Fruit fly (Drosophila melanogaster) whole organism, embryonic: ENCODE data around the gene Tango9.
A peak's percentile ranks its signal among the peaks of the same experiment; 100 is the strongest.

ENCODE experiments used
- Abd-B ChIP-seq: fragments of 200-800 bp; sonication (Bioruptor generic); optimal IDR thresholded peaks from 2 replicates; lab custom pipeline; 2018; ENCODE audit warnings: missing biosample characterization, mild to moderate bottlenecking, missing genetic modification characterization, moderate library complexity
- B-H2 ChIP-seq: fragments of 200-800 bp; sonication (Bioruptor generic); optimal IDR thresholded peaks from 2 replicates; lab custom pipeline; 2018; ENCODE audit warnings: missing biosample characterization, mild to moderate bottlenecking, missing genetic modification characterization
- CG10543 ChIP-seq: fragments of 200-800 bp; sonication (Bioruptor generic); optimal IDR thresholded peaks from 3 replicates; lab custom pipeline; 2017; ENCODE audit warnings: missing biosample characterization, mild to moderate bottlenecking, missing genetic modification characterization, moderate library complexity
- CG12299 ChIP-seq: fragments of 200-800 bp; sonication (Bioruptor generic); optimal IDR thresholded peaks from 2 replicates; lab custom pipeline; 2018; ENCODE audit warnings: missing biosample characterization, mild to moderate bottlenecking, missing genetic modification characterization
- CG1233 ChIP-seq: fragments of 200-800 bp; sonication (Bioruptor generic); optimal IDR thresholded peaks from 4 replicates; lab custom pipeline; 2018; ENCODE audit warnings: missing biosample characterization, mild to moderate bottlenecking, missing genetic modification characterization
- CG12391 ChIP-seq: fragments of 200-800 bp; sonication (Bioruptor generic); optimal IDR thresholded peaks from 3 replicates; lab custom pipeline; 2018; ENCODE audit warnings: missing biosample characterization, mild to moderate bottlenecking, missing genetic modification characterization, moderate library complexity
- CG15011 ChIP-seq: fragments of 200-800 bp; sonication (Bioruptor generic); optimal IDR thresholded peaks from 3 replicates; lab custom pipeline; 2018; ENCODE audit warnings: missing biosample characterization, mild to moderate bottlenecking, missing genetic modification characterization
- CG16863 ChIP-seq: fragments of 200-800 bp; sonication (Bioruptor generic); optimal IDR thresholded peaks from 3 replicates; lab custom pipeline; 2016; ENCODE audit warnings: missing biosample characterization, missing genetic modification characterization
- CG18764 ChIP-seq: fragments of 200-800 bp; sonication (Bioruptor generic); optimal IDR thresholded peaks from 3 replicates; lab custom pipeline; 2016; ENCODE audit warnings: missing biosample characterization, missing genetic modification characterization
- CG30020 ChIP-seq: fragments of 200-800 bp; optimal IDR thresholded peaks from 2 replicates; lab custom pipeline; 2019; ENCODE audit warnings: missing biosample characterization, mild to moderate bottlenecking, missing genetic modification characterization, moderate library complexity
- CG31388 ChIP-seq: fragments of 200-800 bp; sonication (Bioruptor generic); optimal IDR thresholded peaks from 2 replicates; lab custom pipeline; 2016; ENCODE audit warnings: missing biosample characterization, missing genetic modification characterization
- CG32767 ChIP-seq: fragments of 200-800 bp; sonication (Bioruptor generic); IDR thresholded peaks from 2 replicates; pipeline ENCODE4 v1.3.6; 2022; ENCODE audit warnings: missing biosample characterization, missing genetic modification characterization
- CG3847 ChIP-seq: fragments of 200-800 bp; sonication (Bioruptor generic); IDR thresholded peaks from 2 replicates; pipeline ENCODE4 v1.3.6; 2022; ENCODE audit warnings: missing biosample characterization, missing genetic modification characterization
- CG4404 ChIP-seq: fragments of 200-800 bp; sonication (Bioruptor generic); IDR thresholded peaks from 2 replicates; pipeline ENCODE4 v1.3.6; 2022; ENCODE audit warnings: missing biosample characterization, missing genetic modification characterization
- CG5180 ChIP-seq: fragments of 200-800 bp; sonication (Bioruptor generic); optimal IDR thresholded peaks from 3 replicates; lab custom pipeline; 2017; ENCODE audit warnings: missing biosample characterization, missing genetic modification characterization, mild to moderate bottlenecking, moderate library complexity, missing genetic modification reagents
- CG7271 ChIP-seq: fragments of 200-800 bp; sonication (Bioruptor generic); optimal IDR thresholded peaks from 2 replicates; lab custom pipeline; 2018; ENCODE audit warnings: missing biosample characterization, mild to moderate bottlenecking, missing genetic modification characterization, moderate library complexity
- CG7372 ChIP-seq: fragments of 200-800 bp; sonication (Bioruptor generic); IDR thresholded peaks from 2 replicates; pipeline ENCODE4 v1.3.6; 2022; ENCODE audit warnings: missing biosample characterization, missing genetic modification characterization
- CG8765 ChIP-seq: fragments of 200-800 bp; sonication (Bioruptor generic); IDR thresholded peaks from 2 replicates; pipeline ENCODE4 v1.3.6; 2022; ENCODE audit warnings: missing biosample characterization, missing genetic modification characterization
- CG9797 ChIP-seq: fragments of 200-800 bp; sonication (Bioruptor generic); optimal IDR thresholded peaks from 3 replicates; lab custom pipeline; 2018; ENCODE audit warnings: missing biosample characterization, mild to moderate bottlenecking, missing genetic modification characterization
- CG9817 ChIP-seq: fragments of 200-800 bp; sonication (Bioruptor generic); optimal IDR thresholded peaks from 2 replicates; lab custom pipeline; 2018; ENCODE audit warnings: missing biosample characterization, mild to moderate bottlenecking, missing genetic modification characterization, moderate library complexity
- CG9876 ChIP-seq: fragments of 200-800 bp; sonication (Bioruptor generic); optimal IDR thresholded peaks from 2 replicates; lab custom pipeline; 2016; ENCODE audit warnings: missing biosample characterization, missing genetic modification characterization
- D19A ChIP-seq: fragments of 200-800 bp; optimal IDR thresholded peaks from 3 replicates; lab custom pipeline; 2019; ENCODE audit warnings: missing biosample characterization, mild to moderate bottlenecking, missing genetic modification characterization, moderate library complexity
- Dek ChIP-seq: fragments of 200-800 bp; sonication (Bioruptor generic); optimal IDR thresholded peaks from 3 replicates; lab custom pipeline; 2019; ENCODE audit warnings: missing biosample characterization, mild to moderate bottlenecking, missing genetic modification characterization, moderate library complexity
- Fer2 ChIP-seq: fragments of 200-800 bp; sonication (Bioruptor generic); optimal IDR thresholded peaks from 2 replicates; lab custom pipeline; 2018; ENCODE audit warnings: missing biosample characterization, mild to moderate bottlenecking, missing genetic modification characterization, moderate library complexity
- Gug ChIP-seq: fragments of 200-800 bp; sonication (Bioruptor generic); IDR thresholded peaks from 4 replicates; pipeline ENCODE4 v1.3.6; 2022; ENCODE audit warnings: missing biosample characterization, missing genetic modification characterization
- Hr51 ChIP-seq, 2 experiments: fragments of 200-800 bp; sonication (Bioruptor generic); optimal IDR thresholded peaks; 2 replicates in 1 of 2; 3 replicates in 1 of 2; lab custom pipeline; 2016 to 2018; ENCODE audit warnings: missing biosample characterization in 2 of 2, missing genetic modification characterization in 2 of 2, mild to moderate bottlenecking in 1 of 2, moderate library complexity in 1 of 2
- Lhr ChIP-seq: fragments of 200-800 bp; sonication (Bioruptor generic); optimal IDR thresholded peaks from 3 replicates; lab custom pipeline; 2017; ENCODE audit warnings: mild to moderate bottlenecking, missing biosample characterization, missing genetic modification reagents, missing genetic modification characterization
- Mad ChIP-seq: fragments of 200-800 bp; sonication (Bioruptor generic); optimal IDR thresholded peaks from 2 replicates; lab custom pipeline; 2016; ENCODE audit warnings: missing biosample characterization, missing genetic modification characterization
- Rfx ChIP-seq: fragments of 200-800 bp; sonication (Bioruptor generic); IDR thresholded peaks from 2 replicates; pipeline ENCODE4 v1.3.6; 2022; ENCODE audit warnings: missing biosample characterization, missing genetic modification characterization
- Tbp ChIP-seq: fragments of >200 bp; optimal IDR thresholded peaks from 2 replicates; lab custom pipeline; 2018; ENCODE audit warnings: missing biosample characterization, missing genetic modification characterization
- bcd ChIP-seq: fragments of 200-800 bp; sonication (Bioruptor generic); optimal IDR thresholded peaks from 2 replicates; lab custom pipeline; 2017; ENCODE audit warnings: missing biosample characterization, mild to moderate bottlenecking, missing genetic modification characterization
- cato ChIP-seq: fragments of 200-800 bp; sonication (Bioruptor generic); optimal IDR thresholded peaks from 2 replicates; lab custom pipeline; 2016; ENCODE audit warnings: missing biosample characterization, missing genetic modification characterization, borderline replicate concordance
- chn ChIP-seq: fragments of 200-800 bp; sonication (Bioruptor generic); optimal IDR thresholded peaks from 2 replicates; lab custom pipeline; 2016; ENCODE audit warnings: missing biosample characterization, missing genetic modification characterization
- cwo ChIP-seq: fragments of 200-800 bp; sonication (Bioruptor generic); optimal IDR thresholded peaks from 3 replicates; lab custom pipeline; 2017; ENCODE audit warnings: missing biosample characterization, missing genetic modification characterization, mild to moderate bottlenecking, moderate library complexity, missing genetic modification reagents
- danr ChIP-seq: fragments of 200-800 bp; sonication (Bioruptor generic); IDR thresholded peaks from 2 replicates; pipeline ENCODE4 v1.3.6; 2022; ENCODE audit warnings: missing biosample characterization, missing genetic modification characterization
- esg ChIP-seq: fragments of 200-800 bp; sonication (Bioruptor generic); conservative IDR thresholded peaks from 2 replicates; pipeline ENCODE4 v1.3.6; 2022; ENCODE audit warnings: missing biosample characterization, missing genetic modification characterization
- gcm2 ChIP-seq: fragments of 200-800 bp; sonication (Bioruptor generic); optimal IDR thresholded peaks from 2 replicates; lab custom pipeline; 2016; ENCODE audit warnings: missing biosample characterization, missing genetic modification characterization
- mam ChIP-seq: fragments of 200-800 bp; sonication (Bioruptor generic); optimal IDR thresholded peaks from 3 replicates; lab custom pipeline; 2016; ENCODE audit warnings: missing biosample characterization, missing genetic modification characterization
- onecut ChIP-seq: fragments of 200-800 bp; sonication (Bioruptor generic); IDR thresholded peaks from 2 replicates; pipeline ENCODE4 v1.3.6; 2022; ENCODE audit warnings: missing biosample characterization, missing genetic modification characterization
- pfk ChIP-seq: fragments of 200-800 bp; sonication (Bioruptor generic); optimal IDR thresholded peaks from 2 replicates; lab custom pipeline; 2018; ENCODE audit warnings: missing biosample characterization, mild to moderate bottlenecking, missing genetic modification characterization, moderate library complexity
- psq ChIP-seq: fragments of 200-800 bp; sonication (Bioruptor generic); optimal IDR thresholded peaks from 2 replicates; lab custom pipeline; 2017; ENCODE audit warnings: missing biosample characterization, missing genetic modification characterization
- pum ChIP-seq: fragments of 200-800 bp; sonication (Bioruptor generic); optimal IDR thresholded peaks from 2 replicates; lab custom pipeline; 2016; ENCODE audit warnings: missing biosample characterization, missing genetic modification characterization
- ro ChIP-seq: fragments of 200-800 bp; sonication (Bioruptor generic); IDR thresholded peaks from 2 replicates; pipeline ENCODE4 v1.3.6; 2022; ENCODE audit warnings: missing biosample characterization, missing genetic modification characterization
- sd ChIP-seq: fragments of 200-800 bp; sonication (Bioruptor generic); optimal IDR thresholded peaks from 3 replicates; lab custom pipeline; 2018; ENCODE audit warnings: missing biosample characterization, mild to moderate bottlenecking, missing genetic modification characterization, moderate library complexity
- seq ChIP-seq: fragments of 200-800 bp; sonication (Bioruptor generic); IDR thresholded peaks from 2 replicates; pipeline ENCODE4 v1.3.6; 2022; ENCODE audit warnings: missing biosample characterization, missing genetic modification characterization
- sna ChIP-seq: fragments of 200-800 bp; sonication (Bioruptor generic); IDR thresholded peaks from 2 replicates; pipeline ENCODE4 v1.3.6; 2022; ENCODE audit warnings: missing biosample characterization, missing genetic modification characterization; ENCODE audit not compliant: partially characterized antibody
- tap ChIP-seq: fragments of 200-800 bp; optimal IDR thresholded peaks from 3 replicates; lab custom pipeline; 2019; ENCODE audit warnings: missing biosample characterization, mild to moderate bottlenecking, missing genetic modification characterization, moderate library complexity
- tio ChIP-seq: fragments of 200-800 bp; sonication (Bioruptor generic); optimal IDR thresholded peaks from 2 replicates; lab custom pipeline; 2017; ENCODE audit warnings: missing biosample characterization, missing genetic modification characterization, inconsistent platforms
- tll ChIP-seq, 2 experiments: fragments of 200-800 bp in 1 of 2; fragments of >200 bp in 1 of 2; sonication (Bioruptor generic) in 1 of 2; optimal IDR thresholded peaks; 2 replicates each; lab custom pipeline; 2017 to 2019; ENCODE audit warnings: missing biosample characterization in 2 of 2, missing genetic modification characterization in 2 of 2, mild to moderate bottlenecking in 1 of 2, moderate library complexity in 1 of 2
- ttk ChIP-seq: fragments of 200-800 bp; sonication (Bioruptor generic); IDR thresholded peaks from 2 replicates; pipeline ENCODE4 v2.1.2; 2022; ENCODE audit warnings: missing biosample characterization, missing genetic modification characterization

Gene Tango9

DNA sequence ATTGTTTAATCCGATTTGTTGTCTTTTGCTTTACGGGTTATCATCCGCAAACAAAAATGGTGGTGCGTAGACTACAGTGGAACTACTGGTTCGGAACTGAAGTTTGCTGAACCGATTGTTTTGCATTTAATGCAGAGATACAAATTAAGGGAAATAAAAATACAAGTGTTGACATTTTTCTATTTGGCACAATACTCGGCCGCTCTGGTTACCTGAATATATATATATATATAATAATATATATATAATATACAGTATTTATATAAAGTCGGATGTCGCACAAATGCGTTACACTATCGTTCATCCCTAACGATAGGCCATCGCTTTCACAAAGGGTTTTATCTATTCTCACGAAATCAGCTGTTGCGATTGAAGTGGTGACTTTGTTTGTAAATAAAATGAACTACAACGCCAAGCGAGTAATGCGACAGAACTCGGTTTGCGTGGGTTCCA is 42.1 kb upstream of the Tango9 start, which contains the start of the genes DCAF12 and Spt3 (continued):
- TF ChIP-seq ttk (GFP tag; lab: Robert Waterston, UW) (no peak), CG30020 (tag; lab: Kevin White, UChicago) (peak; percentile 69), ro (GFP tag; lab: Robert Waterston, UW) (no peak), sna (peak; percentile 94), Rfx (GFP tag; lab: Robert Waterston, UW) (peak; percentile 77), tap (tag; lab: Kevin White, UChicago) (no peak), Mad (GFP tag; lab: Kevin White, UChicago) (no peak), CG7372 (GFP tag; lab: Robert Waterston, UW) (peak; percentile 48; the same call in 1 of the 2 replicates), Abd-B (GFP tag; lab: Kevin White, UChicago) (peak; percentile 87), danr (GFP tag; lab: Robert Waterston, UW) (no peak), CG7271 (tag; lab: Kevin White, UChicago) (no peak), Dek (tag; lab: Kevin White, UChicago) (peak; percentile 55), tio (GFP tag; lab: Kevin White, UChicago) (no peak), Gug (GFP tag; lab: Robert Waterston, UW) (peak; percentile 63; the same call in 1 of the 4 replicates), esg (no peak), onecut (GFP tag; lab: Robert Waterston, UW) (no peak), CG4404 (GFP tag; lab: Robert Waterston, UW) (peak; percentile 58; the same call in 1 of the 2 replicates), bcd (GFP tag; lab: Kevin White, UChicago) (peak; percentile 57), CG8765 (GFP tag; lab: Robert Waterston, UW) (0 out of 2 replicates have a peak, but pooled peaks have one; percentile 12), CG12391 (peak; percentile 76), Fer2 (tag; lab: Kevin White, UChicago) (peak; percentile 27), CG32767 (GFP tag; lab: Robert Waterston, UW) (no peak), CG31388 (GFP tag; lab: Kevin White, UChicago) (no peak), chn (GFP tag; lab: Kevin White, UChicago) (no peak), mam (GFP tag; lab: Kevin White, UChicago) (no peak), cato (GFP tag; lab: Kevin White, UChicago) (no peak), tll (GFP tag; optimal IDR thresholded peaks at IDR 0.05; lab: Kevin White, UChicago) (peak in 1 of 2 experiments; percentile 59), pfk (no peak), CG12299 (peak; percentile 1), CG18764 (GFP tag; lab: Kevin White, UChicago) (peak; percentile 29), Lhr (GFP tag; lab: Kevin White, UChicago) (peak; percentile 3), sd (tag; lab: Kevin White, UChicago) (no peak), Hr51 (GFP tag; optimal IDR thresholded peaks at IDR 0.05; lab: Kevin White, UChicago) (peak in 1 of 2 experiments; percentile 41), CG15011 (GFP tag; lab: Kevin White, UChicago) (no peak), seq (GFP tag; lab: Robert Waterston, UW) (no peak), Tbp (GFP tag; lab: Kevin White, UChicago) (no peak), CG3847 (GFP tag; lab: Robert Waterston, UW) (peak; percentile 63), CG5180 (GFP tag; lab: Kevin White, UChicago) (no peak), CG1233 (GFP tag; lab: Kevin White, UChicago) (peak; percentile 48), pum (GFP tag; lab: Kevin White, UChicago) (no peak), CG9817 (tag; lab: Kevin White, UChicago) (peak; percentile 76), gcm2 (GFP tag; lab: Kevin White, UChicago) (no peak), CG16863 (no peak), CG9876 (GFP tag; lab: Kevin White, UChicago) (no peak), D19A (peak; percentile 55), B-H2 (GFP tag; lab: Kevin White, UChicago) (peak; percentile 48), CG10543 (GFP tag; lab: Kevin White, UChicago) (peak; percentile 67), cwo (GFP tag; lab: Kevin White, UChicago) (no peak), psq (peak; percentile 1), CG9797 (GFP tag; lab: Kevin White, UChicago) (peak; percentile 12)
